Fruit fly (Drosophila melanogaster): ENCODE measurements around the gene CG17376.

CG17376 gene

DNA sequence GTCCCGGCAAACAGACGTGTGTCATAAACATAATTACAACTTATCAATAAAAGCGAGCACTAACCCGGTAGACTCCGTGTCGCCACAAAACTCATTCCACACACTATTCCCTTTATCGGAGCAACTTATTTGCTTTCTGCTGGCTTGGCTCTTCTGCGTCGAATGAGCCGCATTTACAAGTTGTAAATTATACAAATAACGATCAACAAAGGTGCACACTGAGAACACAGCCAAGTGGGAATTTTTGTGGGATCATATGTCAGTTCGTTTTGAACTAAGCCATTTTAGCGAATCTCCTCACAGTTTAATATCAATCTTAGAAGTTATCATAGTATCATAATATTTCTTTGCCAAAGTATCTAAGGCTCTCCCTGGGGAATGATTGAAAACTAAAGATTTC lies 17.7 kb upstream of the CG17376 start:
- TF ChIP-seq Sin3A (optimal IDR thresholded peaks at IDR 0.05) (no peak), insv (optimal IDR thresholded peaks at IDR 0.05) (no peak)

dm6 chr2L:6817493-6817892 lies 16.8 kb upstream of the CG17376 start:
- TF ChIP-seq ttk (optimal IDR thresholded peaks at IDR 0.05) (no peak), Myc (optimal IDR thresholded peaks at IDR 0.05) (no peak), h (optimal IDR thresholded peaks at IDR 0.05) (no peak)

DNA sequence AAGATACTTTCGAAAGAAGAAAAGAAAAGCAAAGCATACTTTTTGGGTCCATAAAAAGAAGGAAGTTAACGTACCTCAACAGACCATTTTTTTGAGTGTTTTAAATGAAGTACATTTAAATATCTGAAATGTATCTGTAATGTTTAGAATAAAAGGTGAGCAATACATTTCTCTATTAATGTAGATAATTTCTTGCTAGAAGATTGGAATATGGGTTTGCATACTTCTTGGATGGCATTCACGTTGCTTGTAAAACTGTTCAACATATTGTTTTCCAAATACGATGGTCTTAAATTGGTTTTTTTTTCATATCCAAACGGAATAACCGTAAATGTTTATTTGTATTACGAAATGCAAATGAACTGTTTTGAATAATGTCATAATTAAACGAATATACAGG lies 5.1 kb upstream of the CG17376 start, which contains the start of gene CG17375:
CG17375 (minus strand) TSS at position 10 of the 400 bp plus-strand sequence.
- TF ChIP-seq insv (optimal IDR thresholded peaks at IDR 0.05) (no peak), ttk (optimal IDR thresholded peaks at IDR 0.05) (no peak), psq (optimal IDR thresholded peaks at IDR 0.05) (no peak), Myc (optimal IDR thresholded peaks at IDR 0.05) (no peak), h (optimal IDR thresholded peaks at IDR 0.05) (no peak)

DNA sequence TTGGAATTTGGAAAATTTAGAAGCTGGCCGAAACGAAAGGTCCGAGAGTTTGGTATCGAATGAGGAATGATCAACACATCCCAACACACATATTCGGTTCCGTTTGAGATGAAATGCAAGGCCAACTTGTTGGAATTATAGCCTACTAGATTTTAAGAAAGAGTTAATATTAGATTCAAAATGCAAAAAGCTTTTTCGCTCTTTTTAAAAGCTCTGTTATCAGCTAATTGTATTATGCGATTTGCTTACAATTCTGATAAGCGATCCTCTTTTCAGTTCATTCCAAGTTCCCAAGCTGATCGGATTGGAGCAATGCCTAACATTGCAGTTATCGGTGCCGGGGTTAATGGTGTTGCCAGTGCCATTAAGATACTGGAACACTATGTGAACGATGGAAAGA lies 2.0 kb upstream of the CG17376 start, which contains the start of the genes CG17377 and Daao2:
CG17377 (minus strand) TSS at position 101 of the 400 bp plus-strand sequence.
Daao2 (plus strand) TSS at position 272 of the 400 bp plus-strand sequence.
- TF ChIP-seq ttk (optimal IDR thresholded peaks at IDR 0.05), result no peak
- TF ChIP-seq h (optimal IDR thresholded peaks at IDR 0.05), result no peak
- TF ChIP-seq psq (optimal IDR thresholded peaks at IDR 0.05), result no peak

DNA sequence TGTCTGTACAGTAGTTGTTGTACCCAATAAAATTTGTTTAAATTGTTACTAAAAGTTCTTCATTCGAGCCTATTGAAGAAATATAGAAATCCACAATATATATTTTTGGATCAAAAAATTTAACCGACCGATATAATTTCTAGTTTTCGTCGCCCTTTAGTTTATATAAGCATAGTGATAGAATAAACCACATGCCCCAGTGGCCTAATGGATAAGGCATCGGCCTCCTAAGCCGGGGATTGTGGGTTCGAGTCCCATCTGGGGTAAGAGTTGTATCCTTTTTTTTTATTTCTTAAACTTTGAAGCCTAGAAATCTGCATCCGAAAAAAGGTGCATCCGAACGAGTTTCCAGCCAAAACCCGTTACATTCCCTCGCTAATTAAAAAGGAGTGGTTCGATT lies 1.1 kb downstream of the CG17376 start:
- TF ChIP-seq insv (optimal IDR thresholded peaks at IDR 0.05), result no peak
- no peak for TF ChIP-seq psq (optimal IDR thresholded peaks at IDR 0.05)
- no peak for TF ChIP-seq Sin3A (optimal IDR thresholded peaks at IDR 0.05)
- no peak for TF ChIP-seq h (optimal IDR thresholded peaks at IDR 0.05)
- TF ChIP-seq Myc (optimal IDR thresholded peaks at IDR 0.05), result no peak
- TF ChIP-seq ttk (optimal IDR thresholded peaks at IDR 0.05), result no peak

dm6 chr2L:6798762-6799246 lies 1.9 kb downstream of the CG17376 start, which contains the start of the genes nrv2 and CG43610:
Gene nrv2, minus strand, starts transcription at chr2L:6798862.
Gene CG43610, plus strand, starts transcription at chr2L:6799196.
- TF ChIP-seq psq (optimal IDR thresholded peaks at IDR 0.05) (no peak), Myc (optimal IDR thresholded peaks at IDR 0.05) (no peak), insv (optimal IDR thresholded peaks at IDR 0.05) (no peak), ttk (optimal IDR thresholded peaks at IDR 0.05) (no peak), h (optimal IDR thresholded peaks at IDR 0.05) (no peak), Sin3A (optimal IDR thresholded peaks at IDR 0.05) (no peak)

DNA sequence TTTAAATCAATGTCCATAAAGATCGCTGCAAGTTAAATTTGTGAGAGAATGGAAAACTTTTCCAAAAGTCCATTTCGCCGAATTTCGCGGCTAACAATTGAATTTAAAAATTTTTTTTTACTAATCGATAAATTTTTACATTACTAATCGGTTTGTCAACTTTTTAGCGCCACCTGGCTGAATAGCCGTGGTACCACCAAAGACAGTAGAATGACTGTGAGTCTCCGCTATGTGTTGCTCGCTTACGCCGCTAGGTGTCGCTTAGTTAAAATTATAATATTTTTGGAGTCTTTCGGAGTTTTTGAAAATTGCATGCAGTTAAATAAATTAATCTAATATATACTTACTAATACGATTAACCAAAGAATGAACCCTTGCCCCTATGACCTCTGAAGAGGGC lies 3.3 kb downstream of the CG17376 start:
- no peak for TF ChIP-seq Sin3A (optimal IDR thresholded peaks at IDR 0.05)

- TF ChIP-seq h (optimal IDR thresholded peaks at IDR 0.05), result no peak
- TF ChIP-seq psq (optimal IDR thresholded peaks at IDR 0.05), result no peak
- no peak for TF ChIP-seq Myc (optimal IDR thresholded peaks at IDR 0.05)
- TF ChIP-seq insv (optimal IDR thresholded peaks at IDR 0.05), result no peak
- TF ChIP-seq ttk (optimal IDR thresholded peaks at IDR 0.05), result no peak
- no peak for TF ChIP-seq Sin3A (optimal IDR thresholded peaks at IDR 0.05)
Measured at dm6 chr2L:6794956-6795522, 5.7 kb downstream of the CG17376 start.

DNA sequence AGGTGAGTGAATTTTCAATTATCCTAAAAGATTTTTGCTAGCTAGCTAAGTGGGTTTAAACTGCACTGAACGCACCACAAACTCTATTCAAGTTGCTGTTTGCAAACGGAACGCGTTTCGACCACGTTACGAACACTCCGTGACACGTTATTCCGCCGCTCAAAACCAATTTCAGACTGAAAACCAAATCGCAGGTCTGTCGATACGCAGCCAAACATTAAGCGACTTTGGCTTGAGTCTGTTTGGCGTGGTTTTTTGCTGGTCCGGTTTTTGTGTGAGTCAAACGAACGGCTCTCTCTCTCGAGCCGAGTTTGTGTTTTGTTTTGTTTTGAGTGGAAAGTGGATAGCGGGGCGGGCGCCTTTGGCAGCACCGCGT lies 6.3 kb downstream of the CG17376 start:
- TF ChIP-seq Sin3A (optimal IDR thresholded peaks at IDR 0.05) (no peak), ttk (optimal IDR thresholded peaks at IDR 0.05) (no peak), h (optimal IDR thresholded peaks at IDR 0.05) (no peak), psq (optimal IDR thresholded peaks at IDR 0.05) (no peak), insv (optimal IDR thresholded peaks at IDR 0.05) (no peak), Myc (optimal IDR thresholded peaks at IDR 0.05) (no peak)

DNA sequence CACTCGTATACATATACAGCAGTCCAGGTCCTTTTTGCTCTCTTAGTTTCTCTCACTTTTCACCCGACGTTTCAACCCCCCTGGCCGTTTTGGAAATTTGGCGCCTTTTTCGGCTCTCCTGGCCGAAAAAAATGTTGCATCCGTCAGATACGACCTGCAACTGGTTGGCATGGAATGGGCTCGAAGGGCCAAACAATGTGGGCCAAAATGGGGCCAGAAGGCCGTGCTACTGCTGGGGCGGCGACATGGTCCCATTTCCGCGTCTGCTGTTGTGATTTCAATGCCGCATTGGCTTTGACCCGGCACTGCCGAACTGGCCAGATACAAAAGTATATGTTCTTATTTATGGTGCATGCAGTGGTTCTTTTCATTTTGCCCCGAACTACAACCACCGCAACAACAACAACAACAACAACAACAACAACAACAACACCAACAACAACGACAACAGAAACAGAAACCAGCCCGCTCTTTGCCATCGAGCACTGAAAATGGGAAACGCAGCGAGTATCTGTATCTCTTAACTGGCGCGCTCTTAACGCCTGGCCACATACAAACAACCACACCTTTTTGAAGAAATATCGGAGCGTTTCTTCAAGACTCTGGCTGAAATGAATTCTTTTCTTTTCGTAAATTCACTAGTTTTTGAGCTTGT lies 6.8 kb downstream of the CG17376 start:
- TF ChIP-seq ttk (optimal IDR thresholded peaks at IDR 0.05), result no peak
- no peak for TF ChIP-seq Myc (optimal IDR thresholded peaks at IDR 0.05)
- TF ChIP-seq h (optimal IDR thresholded peaks at IDR 0.05), result no peak
- TF ChIP-seq Sin3A (optimal IDR thresholded peaks at IDR 0.05), result no peak
- no peak for TF ChIP-seq psq (optimal IDR thresholded peaks at IDR 0.05)
- TF ChIP-seq insv (optimal IDR thresholded peaks at IDR 0.05), result no peak

- TF ChIP-seq h (optimal IDR thresholded peaks at IDR 0.05) (no peak), psq (optimal IDR thresholded peaks at IDR 0.05) (no peak), Sin3A (optimal IDR thresholded peaks at IDR 0.05) (no peak), Myc (optimal IDR thresholded peaks at IDR 0.05) (no peak), insv (optimal IDR thresholded peaks at IDR 0.05) (no peak), ttk (optimal IDR thresholded peaks at IDR 0.05) (no peak)
Measured at dm6 chr2L:6791845-6792443, 8.8 kb downstream of the CG17376 start.

DNA sequence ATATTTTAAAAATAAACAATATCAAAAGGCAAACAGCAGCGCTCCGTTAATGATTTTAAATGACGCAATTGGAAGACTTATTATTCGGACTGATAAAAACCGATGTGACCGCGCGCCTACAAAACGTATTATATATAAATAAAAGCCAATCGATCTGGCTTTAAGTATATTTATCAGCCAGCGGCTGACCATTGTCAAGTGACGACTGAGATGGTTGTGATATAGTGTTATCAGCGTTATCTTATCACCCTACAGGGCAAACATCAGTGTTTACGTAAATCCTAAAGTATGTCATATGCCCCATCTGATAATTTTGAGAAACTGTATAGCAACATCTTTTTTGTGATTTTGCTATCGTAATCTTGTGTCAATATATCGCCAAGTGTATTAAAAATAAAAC lies 11.3 kb downstream of the CG17376 start:
- TF ChIP-seq h (optimal IDR thresholded peaks at IDR 0.05), result no peak
- TF ChIP-seq insv (optimal IDR thresholded peaks at IDR 0.05), result no peak
- TF ChIP-seq Myc (optimal IDR thresholded peaks at IDR 0.05), result no peak
- TF ChIP-seq Sin3A (optimal IDR thresholded peaks at IDR 0.05), result no peak
- no peak for TF ChIP-seq ttk (optimal IDR thresholded peaks at IDR 0.05)
- TF ChIP-seq psq (optimal IDR thresholded peaks at IDR 0.05), result no peak

DNA sequence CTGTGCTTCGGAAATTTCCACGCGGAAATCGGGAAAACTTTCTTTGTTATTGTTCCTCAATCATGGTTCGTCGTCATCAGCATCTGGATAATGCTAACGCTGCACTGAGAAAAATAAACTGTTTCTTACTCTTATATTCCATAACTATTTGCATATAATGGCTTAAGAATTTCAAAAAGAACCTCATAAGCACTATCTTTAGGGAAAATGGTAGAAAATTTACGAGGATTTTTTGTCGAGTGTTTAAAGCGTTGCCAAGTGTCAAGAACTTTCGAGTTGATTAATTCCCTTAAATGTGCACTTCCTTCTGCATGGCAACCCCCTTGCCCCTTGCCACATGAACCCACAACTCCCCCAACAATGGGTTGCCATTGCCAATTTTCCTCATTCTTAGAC lies 12.7 kb downstream of the CG17376 start:
- TF ChIP-seq Sin3A (optimal IDR thresholded peaks at IDR 0.05) (no peak), insv (optimal IDR thresholded peaks at IDR 0.05) (no peak), ttk (optimal IDR thresholded peaks at IDR 0.05) (no peak), Myc (optimal IDR thresholded peaks at IDR 0.05) (no peak)

All from Kc167 (cell line).